Fruit fly (Drosophila melanogaster): ENCODE measurements around the gene Nup35.

The Nup35 gene

dm6 chrX:18635118-18635552 is 12.8 kb upstream of the Nup35 start (continued):
- TF ChIP-seq HLHmδ (GFP tag; optimal IDR thresholded peaks at IDR 0.05): no peak
- TF ChIP-seq dmrt11E (tag; optimal IDR thresholded peaks at IDR 0.05): no peak
- peak; percentile 58 for TF ChIP-seq CG30403 (GFP tag; optimal IDR thresholded peaks at IDR 0.05)
- no peak for TF ChIP-seq cad (GFP tag; optimal IDR thresholded peaks at IDR 0.05)
- TF ChIP-seq CG18619 (GFP tag; optimal IDR thresholded peaks at IDR 0.05): no peak
- TF ChIP-seq ind (GFP tag; optimal IDR thresholded peaks at IDR 0.05): peak; percentile 35
- TF ChIP-seq hbn (GFP tag; IDR thresholded peaks at IDR 0.05; ENCODE audit: partially characterized antibody): peak; percentile 46
- peak; percentile 50 for TF ChIP-seq HmgD (GFP tag; optimal IDR thresholded peaks at IDR 0.05)
- no peak for TF ChIP-seq E2f1 (GFP tag; IDR thresholded peaks at IDR 0.05)
- TF ChIP-seq Asciz (GFP tag; optimal IDR thresholded peaks at IDR 0.05): no peak
- no peak for TF ChIP-seq ci (GFP tag; IDR thresholded peaks at IDR 0.05)
- peak; percentile 13 for TF ChIP-seq CG18262 (tag; optimal IDR thresholded peaks at IDR 0.05)
- TF ChIP-seq Nf-YC (tag; optimal IDR thresholded peaks at IDR 0.05): no peak
- no peak for TF ChIP-seq CG4328 (GFP tag; optimal IDR thresholded peaks at IDR 0.05)
- no peak for TF ChIP-seq unpg (GFP tag; optimal IDR thresholded peaks at IDR 0.05)
- TF ChIP-seq pho (GFP tag; optimal IDR thresholded peaks at IDR 0.05): peak; percentile 27
- no peak for TF ChIP-seq gcm2 (GFP tag; optimal IDR thresholded peaks at IDR 0.05)
- TF ChIP-seq rib (GFP tag; IDR thresholded peaks at IDR 0.05): no peak
- no peak for TF ChIP-seq fd102C (GFP tag; optimal IDR thresholded peaks at IDR 0.05)
- peak; percentile 74 for TF ChIP-seq CG32532 (GFP tag; IDR thresholded peaks at IDR 0.05)
- no peak for TF ChIP-seq kay (GFP tag; optimal IDR thresholded peaks at IDR 0.05)
- no peak for TF ChIP-seq Lim3 (GFP tag; IDR thresholded peaks at IDR 0.05)
- TF ChIP-seq Doc3 (GFP tag; IDR thresholded peaks at IDR 0.05; ENCODE audit: partially characterized antibody): peak; percentile 61
- no peak for TF ChIP-seq CG31224 (GFP tag; IDR thresholded peaks at IDR 0.05)
- TF ChIP-seq sc (optimal IDR thresholded peaks at IDR 0.05): no peak
- TF ChIP-seq sc (GFP tag; optimal IDR thresholded peaks at IDR 0.05): no peak
- TF ChIP-seq z (GFP tag; IDR thresholded peaks at IDR 0.05): no peak
- TF ChIP-seq Drgx (GFP tag; IDR thresholded peaks at IDR 0.05): no peak
- TF ChIP-seq Ptx1 (GFP tag; IDR thresholded peaks at IDR 0.05): peak; percentile 49; the same call in 1 of the 2 replicates
- no peak for TF ChIP-seq org-1 (GFP tag; optimal IDR thresholded peaks at IDR 0.05)
- TF ChIP-seq chif (GFP tag; optimal IDR thresholded peaks at IDR 0.05): peak; percentile 3 to 49
- TF ChIP-seq CG34422 (GFP tag; IDR thresholded peaks at IDR 0.05): 0 out of 3 replicates have a peak, but pooled peaks have one; percentile 0
- TF ChIP-seq CG5953 (GFP tag; IDR thresholded peaks at IDR 0.05): no peak
- no peak for TF ChIP-seq fd96Cb (tag; optimal IDR thresholded peaks at IDR 0.05)
- no peak for TF ChIP-seq Sox100B (GFP tag; optimal IDR thresholded peaks at IDR 0.05)
- TF ChIP-seq HHEX (GFP tag; optimal IDR thresholded peaks at IDR 0.05): no peak
- no peak for TF ChIP-seq Xrp1 (GFP tag; IDR thresholded peaks at IDR 0.05)
- no peak for TF ChIP-seq CG4424 (GFP tag; optimal IDR thresholded peaks at IDR 0.05)
- peak; percentile 32 for TF ChIP-seq CG7556 (GFP tag; optimal IDR thresholded peaks at IDR 0.05)
- no peak for TF ChIP-seq MBD-R2 (GFP tag; IDR thresholded peaks at IDR 0.05)
- no peak for TF ChIP-seq gce (GFP tag; IDR thresholded peaks at IDR 0.05)
- no peak for TF ChIP-seq danr (GFP tag; IDR thresholded peaks at IDR 0.05)
- peak; percentile 59 for TF ChIP-seq tin (GFP tag; optimal IDR thresholded peaks at IDR 0.05)
- TF ChIP-seq Dfd (GFP tag; optimal IDR thresholded peaks at IDR 0.05): no peak
- no peak for TF ChIP-seq tap (tag; optimal IDR thresholded peaks at IDR 0.05)
- TF ChIP-seq NC2β (GFP tag; optimal IDR thresholded peaks at IDR 0.05): no peak
- TF ChIP-seq hkb (optimal IDR thresholded peaks at IDR 0.05): no peak
- no peak for TF ChIP-seq hkb (GFP tag; IDR thresholded peaks at IDR 0.05)
- no peak for TF ChIP-seq gt (GFP tag; IDR thresholded peaks at IDR 0.05)
- TF ChIP-seq HmgZ (tag; optimal IDR thresholded peaks at IDR 0.05): peak; percentile 65
- TF ChIP-seq pum (GFP tag; optimal IDR thresholded peaks at IDR 0.05): peak; percentile 26
- no peak for TF ChIP-seq Ada2b (GFP tag; IDR thresholded peaks at IDR 0.05)
- TF ChIP-seq YL-1 (GFP tag; optimal IDR thresholded peaks at IDR 0.05): no peak

Measured in whole organism, embryonic.